Fruit fly (Drosophila melanogaster) Kc167 (cell line): Measurements from ENCODE around the gene CG13856.

Source experiments
- Myc ChIP-seq: fragments of >200 bp; optimal IDR thresholded peaks from 2 replicates; lab custom pipeline; 2017; ENCODE audit warnings: missing external identifiers
- Sin3A ChIP-seq: fragments of >200 bp; optimal IDR thresholded peaks from 2 replicates; lab custom pipeline; 2018; ENCODE audit warnings: missing external identifiers
- h ChIP-seq: fragments of >200 bp; optimal IDR thresholded peaks from 3 replicates; lab custom pipeline; 2018; ENCODE audit warnings: missing external identifiers
- insv ChIP-seq: fragments of >200 bp; optimal IDR thresholded peaks from 3 replicates; lab custom pipeline; 2018; ENCODE audit warnings: missing external identifiers
- psq ChIP-seq: fragments of >200 bp; optimal IDR thresholded peaks from 2 replicates; lab custom pipeline; 2017; ENCODE audit warnings: missing external identifiers
- ttk ChIP-seq: sonication (Bioruptor generic); optimal IDR thresholded peaks from 2 replicates; lab custom pipeline; 2017; ENCODE audit warnings: missing external identifiers

The CG13856 gene

DNA sequence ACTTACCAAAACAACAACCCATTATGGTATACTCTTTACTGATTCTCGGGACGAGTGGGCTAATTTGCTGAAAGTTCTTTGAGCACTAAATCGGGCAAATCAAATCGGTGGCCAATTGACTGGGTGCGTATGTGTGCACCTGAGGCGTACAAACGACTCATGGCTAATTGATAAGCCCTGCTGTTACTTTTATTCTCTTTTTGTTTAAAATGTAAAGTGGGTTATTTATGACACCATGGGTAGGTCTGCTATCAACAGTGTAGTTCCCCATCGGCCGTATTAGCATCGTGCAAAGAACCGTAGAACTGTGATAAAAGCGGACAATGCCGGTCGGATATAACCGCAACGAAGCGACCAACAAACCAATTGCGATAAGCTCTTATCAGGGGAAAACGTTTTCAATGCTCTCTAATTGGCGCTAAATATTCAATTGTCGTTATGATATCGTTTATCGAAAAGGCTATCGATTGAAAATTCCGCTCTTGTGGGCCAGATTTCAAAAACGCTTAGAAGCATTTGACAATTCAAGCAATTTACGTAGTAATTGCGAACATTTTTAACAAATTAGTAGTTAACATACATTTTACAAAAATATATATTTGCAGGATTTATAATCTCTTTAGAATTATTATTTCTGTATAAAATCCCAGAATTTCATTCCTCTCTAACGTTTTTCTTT lies 44.9 kb downstream of the CG13856 start, which contains the start of gene CG34288:
CG34288 (minus strand) TSS at position 69 of the 679 bp plus-strand sequence.
- TF ChIP-seq Myc (lab: Kevin White, UChicago) (no peak), ttk (lab: Kevin White, UChicago) (no peak), Sin3A (lab: Kevin White, UChicago) (no peak), insv (lab: Kevin White, UChicago) (no peak), h (lab: Kevin White, UChicago) (no peak), psq (lab: Kevin White, UChicago) (no peak)

DNA sequence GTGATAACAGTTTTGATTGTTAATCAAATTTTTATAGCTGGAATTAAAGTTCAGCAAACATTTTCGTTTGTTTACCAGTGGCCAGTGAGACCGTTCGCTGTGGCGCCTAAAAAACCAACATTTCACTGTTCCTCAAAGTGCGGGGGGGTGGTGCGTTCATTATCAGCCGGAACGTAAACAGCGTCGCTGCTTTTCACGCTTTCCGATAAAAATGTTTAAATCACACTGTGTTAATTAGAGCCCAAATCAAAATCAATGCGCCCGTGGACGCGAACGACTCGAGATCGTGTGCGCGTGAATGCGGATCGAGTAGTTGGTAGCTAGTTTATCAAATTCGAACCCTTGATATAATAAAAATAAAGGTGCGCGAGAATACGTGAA lies 45.4 kb downstream of the CG13856 start, which contains the start of gene CG34376:
CG34376 (plus strand) TSS at position 226 of the 381 bp plus-strand sequence.
- TF ChIP-seq Sin3A (lab: Kevin White, UChicago), result no peak
- peak; percentile 39 for TF ChIP-seq psq (lab: Kevin White, UChicago)

DNA sequence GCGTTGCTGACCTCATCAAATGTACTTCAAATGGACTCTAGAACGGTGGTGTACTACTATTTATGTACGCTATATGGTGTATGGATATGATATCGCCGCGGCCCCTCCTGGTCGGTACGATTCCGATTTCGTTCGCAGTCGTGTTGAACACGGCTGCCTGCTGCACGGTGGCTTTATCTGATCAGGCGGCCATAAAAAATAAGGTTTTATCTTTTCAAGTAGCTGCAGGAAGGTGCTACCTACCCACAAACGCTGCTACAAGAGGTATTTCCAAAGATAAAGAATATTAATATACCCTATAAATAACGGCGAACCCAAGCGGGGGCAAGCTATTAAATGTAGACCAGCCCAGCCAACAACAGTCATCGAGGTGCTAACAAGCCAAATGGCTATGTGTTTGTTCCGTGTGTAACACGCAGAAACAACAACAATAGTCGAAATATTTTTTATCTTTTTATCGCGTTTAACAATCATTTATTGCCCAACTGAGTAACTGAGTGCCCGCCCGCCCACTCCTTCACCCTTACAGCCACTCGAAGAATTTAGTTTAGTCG lies 47.5 kb downstream of the CG13856 start:
- no peak for TF ChIP-seq h (lab: Kevin White, UChicago)
- TF ChIP-seq ttk (lab: Kevin White, UChicago), result no peak
- TF ChIP-seq psq (lab: Kevin White, UChicago), result no peak
- no peak for TF ChIP-seq Myc (lab: Kevin White, UChicago)
- no peak for TF ChIP-seq Sin3A (lab: Kevin White, UChicago)
- TF ChIP-seq insv (lab: Kevin White, UChicago), result no peak
